Worm (Caenorhabditis elegans): ENCODE data around the gene T27E7.4.

- TF ChIP-seq him-1 (tag; optimal IDR thresholded peaks at IDR 0.05) (no peak), W03F9.2 (tag; optimal IDR thresholded peaks at IDR 0.05) (no peak)
Observed at ce11 chrIV:14565062-14565461, 30.2 kb upstream of the T27E7.4 start, which contains the start of gene Y57G11B.2.
